Fruit fly (Drosophila melanogaster): ENCODE data around the gene Polr2C.

The Polr2C gene

DNA sequence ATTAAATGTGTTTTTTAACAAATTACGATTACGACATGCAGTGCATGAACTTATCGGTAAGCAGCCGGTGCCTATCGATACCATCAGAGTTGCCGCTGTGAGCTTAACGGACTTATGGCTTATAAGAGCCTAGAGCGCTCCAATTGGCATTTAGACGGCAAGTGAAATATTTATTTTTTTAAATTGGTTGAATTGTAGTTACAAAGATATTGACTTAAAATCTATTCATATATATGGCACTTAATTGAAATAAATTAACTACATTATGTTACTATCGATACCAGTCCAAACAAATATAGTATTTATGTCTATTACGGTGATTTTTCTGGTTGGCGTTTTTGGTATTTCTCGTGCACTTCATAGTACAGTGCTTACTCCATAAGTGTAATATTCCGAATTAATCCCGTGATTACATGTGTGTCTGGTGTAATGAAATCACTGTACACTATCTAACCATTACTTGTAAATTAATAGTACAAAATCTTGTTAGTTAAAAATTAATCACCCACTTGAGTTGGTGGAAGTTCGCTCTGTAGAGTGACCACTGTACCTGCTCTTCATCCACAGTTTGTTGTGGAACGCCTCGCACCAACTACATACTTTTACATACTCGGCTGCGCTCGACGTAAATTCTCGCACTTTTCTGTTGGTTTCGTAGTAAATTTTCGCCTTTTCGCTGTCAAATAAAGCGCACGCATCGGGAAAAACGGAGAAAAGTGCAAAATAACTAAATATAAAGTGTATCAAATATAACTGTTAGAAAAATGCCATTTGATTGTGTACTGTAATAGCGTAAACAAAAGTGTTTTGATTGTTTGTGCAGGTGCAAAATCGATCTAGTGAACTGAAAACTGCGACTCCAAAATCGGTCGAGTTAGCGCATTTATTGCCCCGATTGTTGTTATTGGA is 2.1 kb downstream of the Polr2C start, which contains the start of the genes mRpS23 and CenG1A (continued):
- TF ChIP-seq chif (GFP tag; optimal IDR thresholded peaks at IDR 0.05) = peak; percentile 100
- peak; percentile 100 for TF ChIP-seq CG4404 (GFP tag; IDR thresholded peaks at IDR 0.05)
- TF ChIP-seq Aef1 (GFP tag; IDR thresholded peaks at IDR 0.05) = peak; percentile 100
- peak; percentile 79; the same call in 1 of the 2 replicates for TF ChIP-seq CG2129 (GFP tag; IDR thresholded peaks at IDR 0.05; ENCODE audit: partially characterized antibody)
- TF ChIP-seq tna (GFP tag; IDR thresholded peaks at IDR 0.05; ENCODE audit: partially characterized antibody) = peak; percentile 53
- peak; percentile 100 for TF ChIP-seq CG14441 (GFP tag; IDR thresholded peaks at IDR 0.05)
- peak; percentile 97 for TF ChIP-seq Jarid2 (GFP tag; optimal IDR thresholded peaks at IDR 0.05)
- TF ChIP-seq rib (GFP tag; IDR thresholded peaks at IDR 0.05) = peak; percentile 100
- TF ChIP-seq Hr78 (GFP tag; optimal IDR thresholded peaks at IDR 0.05) = peak in 1 of 2 experiments; percentile 97
- peak; percentile 99 for TF ChIP-seq danr (GFP tag; IDR thresholded peaks at IDR 0.05)
- TF ChIP-seq jumu (GFP tag; optimal IDR thresholded peaks at IDR 0.05) = peak; percentile 100
- peak; percentile 100 for TF ChIP-seq CG6813 (GFP tag; optimal IDR thresholded peaks at IDR 0.05)
- peak; percentile 99 for TF ChIP-seq dm (GFP tag; optimal IDR thresholded peaks at IDR 0.05)
- TF ChIP-seq jigr1 (GFP tag; IDR thresholded peaks at IDR 0.05) = peak; percentile 99
- peak; percentile 99 for TF ChIP-seq CG7987 (GFP tag; optimal IDR thresholded peaks at IDR 0.05)
- peak; percentile 99 for TF ChIP-seq CG17612 (GFP tag; IDR thresholded peaks at IDR 0.05)
- TF ChIP-seq CG17912 (GFP tag; optimal IDR thresholded peaks at IDR 0.05) = peak; percentile 99
- peak; percentile 99 for TF ChIP-seq CG3407 (GFP tag; optimal IDR thresholded peaks at IDR 0.05)
- TF ChIP-seq CG17568 (GFP tag; optimal IDR thresholded peaks at IDR 0.05) = peak; percentile 100
- peak; percentile 100 for TF ChIP-seq CG6689 (GFP tag; IDR thresholded peaks at IDR 0.05)
- peak; percentile 64; the same call in 1 of the 2 replicates for TF ChIP-seq amos (GFP tag; IDR thresholded peaks at IDR 0.05; ENCODE audit: partially characterized antibody)
- peak; percentile 100 for TF ChIP-seq ham (GFP tag; IDR thresholded peaks at IDR 0.05)
- no peak for TF ChIP-seq cad (GFP tag; optimal IDR thresholded peaks at IDR 0.05)
- TF ChIP-seq fd64A (GFP tag; optimal IDR thresholded peaks at IDR 0.05) = peak; percentile 100
- peak; percentile 100 for TF ChIP-seq Dad (GFP tag; optimal IDR thresholded peaks at IDR 0.05)
- peak; percentile 97 for TF ChIP-seq CG10431 (GFP tag; optimal IDR thresholded peaks at IDR 0.05)
- peak; percentile 100 for TF ChIP-seq slbo (GFP tag; IDR thresholded peaks at IDR 0.05)
- peak; percentile 100 for TF ChIP-seq Rx (GFP tag; IDR thresholded peaks at IDR 0.05)
- TF ChIP-seq bab2 (GFP tag; optimal IDR thresholded peaks at IDR 0.05) = peak; percentile 100
- TF ChIP-seq CG10654 (GFP tag; optimal IDR thresholded peaks at IDR 0.05) = peak; percentile 100
- TF ChIP-seq CG8478 (optimal IDR thresholded peaks at IDR 0.05) = no peak
- TF ChIP-seq CG10321 (GFP tag; IDR thresholded peaks at IDR 0.05) = peak; percentile 92
- peak; percentile 100 for TF ChIP-seq sr (GFP tag; IDR thresholded peaks at IDR 0.05)
- TF ChIP-seq kni (GFP tag; optimal IDR thresholded peaks at IDR 0.05) = peak; percentile 94
- TF ChIP-seq CG15696 (tag; optimal IDR thresholded peaks at IDR 0.05) = peak; percentile 99
- TF ChIP-seq ranshi (GFP tag; IDR thresholded peaks at IDR 0.05) = peak; percentile 100
- peak; percentile 100 for TF ChIP-seq CG13624 (GFP tag; optimal IDR thresholded peaks at IDR 0.05)
- peak; percentile 99 for TF ChIP-seq CG30431 (GFP tag; optimal IDR thresholded peaks at IDR 0.05)
- TF ChIP-seq kay (GFP tag; optimal IDR thresholded peaks at IDR 0.05) = peak; percentile 99
- TF ChIP-seq Taf1 (GFP tag; IDR thresholded peaks at IDR 0.05) = peak; percentile 100
- peak; percentile 100 for TF ChIP-seq CG1529 (GFP tag; optimal IDR thresholded peaks at IDR 0.05)
- TF ChIP-seq E2f1 (GFP tag; IDR thresholded peaks at IDR 0.05) = peak; percentile 100
- peak; percentile 100 for TF ChIP-seq gsb (GFP tag; IDR thresholded peaks at IDR 0.05)
- TF ChIP-seq esg (GFP tag; conservative IDR thresholded peaks at IDR 0.05) = peak; percentile 100
- peak; percentile 99 for TF ChIP-seq Sox100B (GFP tag; optimal IDR thresholded peaks at IDR 0.05)
- TF ChIP-seq CG6683 (GFP tag; optimal IDR thresholded peaks at IDR 0.05) = peak; percentile 98
- TF ChIP-seq Stat92E (GFP tag; optimal IDR thresholded peaks at IDR 0.05) = peak in 1 of 3 experiments; percentile 99
- peak; percentile 99 for TF ChIP-seq aop (GFP tag; IDR thresholded peaks at IDR 0.05)

Data from whole organism, embryonic.